Fruit fly (Drosophila melanogaster): Measurements from ENCODE around the gene nSyb.

The nSyb gene

dm6 chr3L:1618116-1618727 is 19.3 kb downstream of the nSyb start, which contains the start of the genes CG13926, ABCB7 and CG33230 (continued):
- TF ChIP-seq CG5245 (GFP tag; optimal IDR thresholded peaks at IDR 0.05), result peak; percentile 14
- TF ChIP-seq vfl (GFP tag; optimal IDR thresholded peaks at IDR 0.05), result no peak
- TF ChIP-seq Sox100B (GFP tag; optimal IDR thresholded peaks at IDR 0.05), result no peak
- no peak for TF ChIP-seq aop (GFP tag; IDR thresholded peaks at IDR 0.05)
- TF ChIP-seq so (GFP tag; IDR thresholded peaks at IDR 0.05), result no peak
- no peak for TF ChIP-seq CG2875 (GFP tag; optimal IDR thresholded peaks at IDR 0.05)
- TF ChIP-seq Jarid2 (GFP tag; optimal IDR thresholded peaks at IDR 0.05), result no peak
- no peak for TF ChIP-seq org-1 (GFP tag; optimal IDR thresholded peaks at IDR 0.05)
- TF ChIP-seq onecut (GFP tag; IDR thresholded peaks at IDR 0.05), result no peak
- TF ChIP-seq CG10543 (GFP tag; optimal IDR thresholded peaks at IDR 0.05), result peak; percentile 61
- TF ChIP-seq CG13775 (GFP tag; optimal IDR thresholded peaks at IDR 0.05), result peak; percentile 35
- no peak; the same call in 1 of the 2 replicates for TF ChIP-seq CG31441 (GFP tag; IDR thresholded peaks at IDR 0.05)
- no peak for TF ChIP-seq CG32772 (GFP tag; IDR thresholded peaks at IDR 0.05)
- peak; percentile 35 for TF ChIP-seq CG13624 (GFP tag; optimal IDR thresholded peaks at IDR 0.05)
- TF ChIP-seq CG3838 (GFP tag; optimal IDR thresholded peaks at IDR 0.05), result no peak
- TF ChIP-seq Hmr (GFP tag; optimal IDR thresholded peaks at IDR 0.05), result peak; percentile 31
- TF ChIP-seq CG16813 (GFP tag; IDR thresholded peaks at IDR 0.05; ENCODE audit: partially characterized antibody), result peak; percentile 43; the same call in 1 of the 3 replicates
- no peak for TF ChIP-seq CG8478 (optimal IDR thresholded peaks at IDR 0.05)
- peak; percentile 84 for TF ChIP-seq MBD-R2 (GFP tag; IDR thresholded peaks at IDR 0.05)
- no peak for TF ChIP-seq CG17568 (GFP tag; optimal IDR thresholded peaks at IDR 0.05)
- TF ChIP-seq ewg (GFP tag; optimal IDR thresholded peaks at IDR 0.05), result no peak
- TF ChIP-seq zen (tag; optimal IDR thresholded peaks at IDR 0.05), result peak; percentile 15
- no peak for TF ChIP-seq CG12104 (GFP tag; optimal IDR thresholded peaks at IDR 0.05)
- peak; percentile 34 to 92 for TF ChIP-seq crp (GFP tag; optimal IDR thresholded peaks at IDR 0.05)
- TF ChIP-seq seq (GFP tag; IDR thresholded peaks at IDR 0.05), result no peak
- TF ChIP-seq Scr (GFP tag; IDR thresholded peaks at IDR 0.05; ENCODE audit: partially characterized antibody), result peak; percentile 54
- no peak for TF ChIP-seq CTCF (GFP tag; optimal IDR thresholded peaks at IDR 0.05)
- no peak for TF ChIP-seq CG10959 (GFP tag; IDR thresholded peaks at IDR 0.05)
- TF ChIP-seq Hr51 (GFP tag; optimal IDR thresholded peaks at IDR 0.05), result no peak
- TF ChIP-seq YL-1 (GFP tag; optimal IDR thresholded peaks at IDR 0.05), result peak; percentile 89
- peak; percentile 98 for TF ChIP-seq ftz-f1 (GFP tag; optimal IDR thresholded peaks at IDR 0.05)
- TF ChIP-seq CG5180 (GFP tag; optimal IDR thresholded peaks at IDR 0.05), result no peak
- TF ChIP-seq chm (GFP tag; IDR thresholded peaks at IDR 0.05), result no peak
- TF ChIP-seq CG18476 (GFP tag; optimal IDR thresholded peaks at IDR 0.05), result peak; percentile 20
- no peak for TF ChIP-seq CG17186 (GFP tag; optimal IDR thresholded peaks at IDR 0.05)
- TF ChIP-seq CG13296 (GFP tag; optimal IDR thresholded peaks at IDR 0.05), result no peak
- no peak for TF ChIP-seq sc (optimal IDR thresholded peaks at IDR 0.05)
- TF ChIP-seq sc (GFP tag; optimal IDR thresholded peaks at IDR 0.05), result no peak
- TF ChIP-seq Fer3 (tag; optimal IDR thresholded peaks at IDR 0.05), result peak; percentile 5
- no peak for TF ChIP-seq emc (GFP tag; optimal IDR thresholded peaks at IDR 0.05)
- peak; percentile 11 for TF ChIP-seq CG10979 (tag; optimal IDR thresholded peaks at IDR 0.05)
- TF ChIP-seq ase (GFP tag; IDR thresholded peaks at IDR 0.05), result no peak
- TF ChIP-seq CG15696 (tag; optimal IDR thresholded peaks at IDR 0.05), result no peak
- no peak for TF ChIP-seq danr (GFP tag; IDR thresholded peaks at IDR 0.05)
- TF ChIP-seq CG4404 (GFP tag; IDR thresholded peaks at IDR 0.05), result no peak
- no peak for TF ChIP-seq ems (GFP tag; optimal IDR thresholded peaks at IDR 0.05)
- TF ChIP-seq CG1529 (GFP tag; optimal IDR thresholded peaks at IDR 0.05), result no peak
- TF ChIP-seq exex (tag; optimal IDR thresholded peaks at IDR 0.05), result peak; percentile 39
- no peak for TF ChIP-seq pros (GFP tag; optimal IDR thresholded peaks at IDR 0.05)
- TF ChIP-seq gsb (GFP tag; IDR thresholded peaks at IDR 0.05), result no peak
- TF ChIP-seq Six4 (GFP tag; optimal IDR thresholded peaks at IDR 0.05), result no peak
